Fruit fly (Drosophila melanogaster) whole organism, pupa: Measurements from ENCODE around the gene CG12289.

Experiments used
- CG10348 ChIP-seq: fragments of 200-800 bp; sonication (Bioruptor generic); IDR thresholded peaks from 2 replicates; pipeline ENCODE4 v1.3.6; 2022; ENCODE audit warnings: missing biosample characterization, missing genetic modification characterization
- CG12605 ChIP-seq: fragments of 200-800 bp; sonication (Bioruptor generic); IDR thresholded peaks from 2 replicates; pipeline ENCODE4 v1.3.6; 2022; ENCODE audit warnings: missing biosample characterization, missing genetic modification characterization
- CG13204 ChIP-seq: fragments of 200-800 bp; sonication (Bioruptor generic); optimal IDR thresholded peaks from 2 replicates; lab custom pipeline; 2018; ENCODE audit warnings: missing biosample characterization, mild to moderate bottlenecking, missing genetic modification characterization, moderate library complexity
- CG14655 ChIP-seq: fragments of 200-800 bp; sonication (Bioruptor generic); optimal IDR thresholded peaks from 3 replicates; lab custom pipeline; 2017; ENCODE audit warnings: mild to moderate bottlenecking, missing biosample characterization, missing genetic modification reagents, missing genetic modification characterization
- CG15710 ChIP-seq: fragments of 200-800 bp; sonication (Bioruptor generic); optimal IDR thresholded peaks from 2 replicates; lab custom pipeline; 2018; ENCODE audit warnings: missing biosample characterization, mild to moderate bottlenecking, missing genetic modification characterization, moderate library complexity
- CG17806 ChIP-seq: fragments of 200-800 bp; sonication (Bioruptor generic); optimal IDR thresholded peaks from 2 replicates; lab custom pipeline; 2018; ENCODE audit warnings: missing biosample characterization, mild to moderate bottlenecking, missing genetic modification characterization, moderate library complexity
- CG32121 ChIP-seq: fragments of 200-800 bp; sonication (Bioruptor generic); IDR thresholded peaks from 2 replicates; pipeline ENCODE4 v1.3.6; 2022; ENCODE audit warnings: missing biosample characterization, missing genetic modification characterization
- CG34367 ChIP-seq: fragments of 200-800 bp; sonication (Bioruptor generic); optimal IDR thresholded peaks from 2 replicates; lab custom pipeline; 2018; ENCODE audit warnings: missing biosample characterization, mild to moderate bottlenecking, missing genetic modification characterization
- CG4496 ChIP-seq: fragments of 200-800 bp; sonication (Bioruptor generic); IDR thresholded peaks from 3 replicates; pipeline ENCODE4 v1.3.6; 2022; ENCODE audit warnings: missing biosample characterization, missing genetic modification characterization
- CG8159 ChIP-seq: fragments of 200-800 bp; sonication (Bioruptor generic); optimal IDR thresholded peaks from 3 replicates; lab custom pipeline; 2018; ENCODE audit warnings: missing biosample characterization, mild to moderate bottlenecking, missing genetic modification characterization, moderate library complexity
- CG8301 ChIP-seq: fragments of 200-800 bp; sonication (Bioruptor generic); optimal IDR thresholded peaks from 2 replicates; lab custom pipeline; 2018; ENCODE audit warnings: missing biosample characterization, mild to moderate bottlenecking, missing genetic modification characterization
- CG9948 ChIP-seq: fragments of 200-800 bp; sonication (Bioruptor generic); optimal IDR thresholded peaks from 2 replicates; lab custom pipeline; 2018; ENCODE audit warnings: missing biosample characterization, mild to moderate bottlenecking, missing genetic modification characterization, moderate library complexity
- D1 ChIP-seq: fragments of 200-800 bp; sonication (Bioruptor generic); optimal IDR thresholded peaks from 2 replicates; lab custom pipeline; 2018; ENCODE audit warnings: missing biosample characterization, mild to moderate bottlenecking, missing genetic modification characterization, moderate library complexity
- EcR ChIP-seq: fragments of 200-800 bp; sonication (Bioruptor generic); optimal IDR thresholded peaks from 3 replicates; lab custom pipeline; 2019; ENCODE audit warnings: missing biosample characterization, missing genetic modification characterization, mild to moderate bottlenecking, moderate library complexity, missing genetic modification reagents
- Ets98B ChIP-seq: fragments of 200-800 bp; sonication (Bioruptor generic); IDR thresholded peaks from 2 replicates; pipeline ENCODE4 v1.3.6; 2022; ENCODE audit warnings: missing biosample characterization, missing genetic modification characterization
- Pif1A ChIP-seq: fragments of 200-800 bp; sonication (Bioruptor generic); optimal IDR thresholded peaks from 3 replicates; lab custom pipeline; 2016; ENCODE audit warnings: missing biosample characterization, missing genetic modification characterization
- Pif1B ChIP-seq: fragments of 200-800 bp; sonication (Bioruptor generic); optimal IDR thresholded peaks from 3 replicates; lab custom pipeline; 2016; ENCODE audit warnings: missing biosample characterization, missing genetic modification characterization
- Snoo ChIP-seq: fragments of 200-800 bp; sonication (Bioruptor generic); optimal IDR thresholded peaks from 3 replicates; lab custom pipeline; 2017; ENCODE audit warnings: missing biosample characterization, mild to moderate bottlenecking, missing genetic modification characterization, inconsistent platforms
- fd96Ca ChIP-seq: fragments of 200-800 bp; sonication (Bioruptor generic); IDR thresholded peaks from 3 replicates; pipeline ENCODE4 v1.3.6; 2022; ENCODE audit warnings: missing biosample characterization, missing genetic modification characterization
- gl ChIP-seq: fragments of 200-800 bp; sonication (Bioruptor generic); optimal IDR thresholded peaks from 2 replicates; lab custom pipeline; 2018; ENCODE audit warnings: missing biosample characterization, mild to moderate bottlenecking, missing genetic modification characterization
- rn ChIP-seq: fragments of 200-800 bp; sonication (Bioruptor generic); IDR thresholded peaks from 2 replicates; pipeline ENCODE4 v1.3.6; 2022; ENCODE audit warnings: missing biosample characterization, missing genetic modification characterization

CG12289 gene

dm6 chr3L:11490539-11490938, 32.3 kb upstream of the CG12289 start:
- no peak for TF ChIP-seq gl (tag; lab: Kevin White, UChicago)
- no peak for TF ChIP-seq Ets98B
- TF ChIP-seq Pif1A (GFP tag; lab: Kevin White, UChicago) = no peak
- TF ChIP-seq CG14655 = no peak
- no peak for TF ChIP-seq CG12605 (GFP tag; lab: Robert Waterston, UW)
- no peak for TF ChIP-seq CG17806 (tag; lab: Kevin White, UChicago)
- no peak for TF ChIP-seq CG8159 (tag; lab: Kevin White, UChicago)
- TF ChIP-seq CG10348 (GFP tag; lab: Robert Waterston, UW) = no peak
- no peak for TF ChIP-seq CG9948 (tag; lab: Kevin White, UChicago)
- no peak for TF ChIP-seq CG8301 (tag; lab: Kevin White, UChicago)
- no peak for TF ChIP-seq CG4496 (GFP tag; lab: Robert Waterston, UW)
- no peak for TF ChIP-seq Snoo (tag; lab: Kevin White, UChicago)
- no peak for TF ChIP-seq CG32121 (GFP tag; lab: Robert Waterston, UW)
- no peak for TF ChIP-seq CG34367 (tag; lab: Kevin White, UChicago)
- no peak for TF ChIP-seq CG13204
- TF ChIP-seq EcR = no peak
- TF ChIP-seq D1 (tag; lab: Kevin White, UChicago) = no peak

DNA sequence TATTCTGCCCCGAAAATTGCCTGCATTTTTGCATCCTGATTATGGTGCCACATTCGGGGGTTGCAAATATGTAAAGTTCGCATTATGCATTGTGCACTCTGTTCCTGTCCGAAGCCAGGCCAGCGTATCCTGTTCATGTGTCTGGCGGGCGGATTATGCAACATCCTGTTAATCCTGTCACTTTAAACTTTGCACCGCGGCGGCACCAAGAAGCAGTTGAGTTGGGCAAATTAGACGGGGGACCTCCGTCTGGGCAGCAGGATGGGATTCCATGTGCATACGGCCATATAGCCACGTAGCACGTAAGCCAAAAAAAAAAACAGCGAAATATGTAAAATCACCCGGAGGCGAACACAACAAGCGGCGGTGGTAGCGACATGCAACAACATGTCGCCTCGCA, 31.2 kb upstream of the CG12289 start:
- TF ChIP-seq CG34367 (tag; lab: Kevin White, UChicago) = no peak
- TF ChIP-seq EcR = no peak
- no peak for TF ChIP-seq gl (tag; lab: Kevin White, UChicago)
- no peak for TF ChIP-seq Pif1A (GFP tag; lab: Kevin White, UChicago)
- no peak for TF ChIP-seq Snoo (tag; lab: Kevin White, UChicago)
- TF ChIP-seq CG10348 (GFP tag; lab: Robert Waterston, UW) = no peak
- no peak for TF ChIP-seq CG13204
- no peak for TF ChIP-seq rn (GFP tag; lab: Robert Waterston, UW)
- no peak for TF ChIP-seq CG17806 (tag; lab: Kevin White, UChicago)
- no peak for TF ChIP-seq Ets98B
- no peak for TF ChIP-seq D1 (tag; lab: Kevin White, UChicago)

DNA sequence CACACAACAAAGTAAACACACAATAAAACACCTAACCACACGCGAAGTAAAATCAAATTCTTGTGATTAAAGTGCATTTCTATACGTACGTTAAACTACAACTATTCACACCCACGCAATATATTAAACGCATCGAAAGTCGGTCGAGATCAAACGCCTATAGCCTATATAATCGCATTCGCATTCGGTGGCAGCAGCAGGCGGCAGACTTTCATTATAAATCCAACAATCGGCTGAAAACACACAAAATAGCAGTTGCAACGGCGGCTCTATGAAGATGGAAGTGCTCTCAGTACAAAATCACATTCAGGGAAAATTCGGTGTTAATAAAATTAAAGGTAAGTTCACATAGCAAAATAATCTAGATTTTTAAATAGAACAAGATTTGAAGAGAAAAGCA, 30.0 kb upstream of the CG12289 start:
- TF ChIP-seq gl (tag; lab: Kevin White, UChicago) (no peak), Pif1A (GFP tag; lab: Kevin White, UChicago) (no peak), CG17806 (tag; lab: Kevin White, UChicago) (no peak)

- peak; percentile 47 for TF ChIP-seq Pif1B
- TF ChIP-seq Snoo (tag; lab: Kevin White, UChicago) = peak; percentile 52
- TF ChIP-seq CG9948 (tag; lab: Kevin White, UChicago) = no peak
- peak; percentile 8 for TF ChIP-seq CG8301 (tag; lab: Kevin White, UChicago)
- TF ChIP-seq CG8159 (tag; lab: Kevin White, UChicago) = peak; percentile 24
- TF ChIP-seq CG32121 (GFP tag; lab: Robert Waterston, UW) = peak; percentile 81
- TF ChIP-seq CG12605 (GFP tag; lab: Robert Waterston, UW) = peak; percentile 66
- TF ChIP-seq Ets98B = peak; percentile 68
- TF ChIP-seq CG13204 = peak; percentile 56
- TF ChIP-seq CG17806 (tag; lab: Kevin White, UChicago) = no peak
- TF ChIP-seq CG34367 (tag; lab: Kevin White, UChicago) = peak; percentile 21
- peak; percentile 79 for TF ChIP-seq CG4496 (GFP tag; lab: Robert Waterston, UW)
- TF ChIP-seq EcR = peak; percentile 71
- no peak for TF ChIP-seq CG10348 (GFP tag; lab: Robert Waterston, UW)
- TF ChIP-seq gl (tag; lab: Kevin White, UChicago) = peak; percentile 4
- peak; percentile 5 for TF ChIP-seq CG15710 (tag; lab: Kevin White, UChicago)
- no peak for TF ChIP-seq D1 (tag; lab: Kevin White, UChicago)
- no peak for TF ChIP-seq Pif1A (GFP tag; lab: Kevin White, UChicago)
- TF ChIP-seq CG14655 = peak; percentile 15
- no peak; the same call in 2 of the 3 replicates for TF ChIP-seq fd96Ca (GFP tag; lab: Robert Waterston, UW)
- TF ChIP-seq rn (GFP tag; lab: Robert Waterston, UW) = no peak
Measured at dm6 chr3L:11487327-11487973, 29.2 kb upstream of the CG12289 start, which contains the start of gene chrb. TSS of gene chrb (plus strand) at chr3L:11487550.

dm6 chr3L:11485956-11486609, 27.8 kb upstream of the CG12289 start:
- TF ChIP-seq CG4496 (GFP tag; lab: Robert Waterston, UW) (0 out of 3 replicates have a peak, but pooled peaks have one; percentile 33), CG17806 (tag; lab: Kevin White, UChicago) (peak; percentile 17), CG8301 (tag; lab: Kevin White, UChicago) (peak; percentile 13), Ets98B (no peak), CG32121 (GFP tag; lab: Robert Waterston, UW) (no peak), CG8159 (tag; lab: Kevin White, UChicago) (peak; percentile 28)

DNA sequence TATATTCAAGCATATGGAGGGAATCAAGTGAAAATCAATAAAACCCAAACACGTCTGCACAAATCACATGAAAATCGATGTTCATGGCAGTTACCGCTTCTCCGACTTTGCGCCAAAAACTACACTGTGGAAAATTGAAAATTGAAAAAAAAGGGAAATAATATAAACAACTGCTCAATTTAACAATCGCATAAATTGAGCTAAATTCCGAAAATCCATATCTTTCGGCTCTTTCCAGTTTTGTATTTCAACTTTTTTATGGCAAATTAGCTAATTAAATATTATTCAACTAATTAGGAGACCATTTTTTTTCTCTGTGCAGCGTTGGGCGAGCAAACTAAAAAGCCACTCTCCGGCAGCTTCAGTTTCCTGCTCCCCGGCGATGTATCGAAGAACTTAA, 26.2 kb upstream of the CG12289 start:
- TF ChIP-seq CG12605 (GFP tag; lab: Robert Waterston, UW) (no peak), EcR (no peak), CG8301 (tag; lab: Kevin White, UChicago) (peak; percentile 9), CG34367 (tag; lab: Kevin White, UChicago) (no peak), Pif1A (GFP tag; lab: Kevin White, UChicago) (peak; percentile 13), fd96Ca (GFP tag; lab: Robert Waterston, UW) (no peak), CG14655 (peak; percentile 36), CG10348 (GFP tag; lab: Robert Waterston, UW) (no peak), CG15710 (tag; lab: Kevin White, UChicago) (no peak), CG9948 (tag; lab: Kevin White, UChicago) (peak; percentile 9), CG13204 (no peak), CG4496 (GFP tag; lab: Robert Waterston, UW) (no peak), D1 (tag; lab: Kevin White, UChicago) (no peak), Snoo (tag; lab: Kevin White, UChicago) (no peak), CG8159 (tag; lab: Kevin White, UChicago) (peak; percentile 12), Pif1B (no peak), CG17806 (tag; lab: Kevin White, UChicago) (no peak), Ets98B (no peak)
- TF ChIP-seq, all 21 proteins: peak for 5
